Fruit fly (Drosophila melanogaster) whole organism, embryonic: Measurements from ENCODE around the gene CG4661.
A peak's percentile ranks its signal among the peaks of the same experiment; 100 is the strongest.

Experiments used
- Ada2b ChIP-seq: fragments of 200-800 bp; sonication (Bioruptor generic); IDR thresholded peaks from 2 replicates; pipeline ENCODE4 v1.3.6; 2022; ENCODE audit warnings: missing biosample characterization, missing genetic modification characterization
- Blimp-1 ChIP-seq: fragments of 200-800 bp; sonication (Bioruptor generic); optimal IDR thresholded peaks from 3 replicates; lab custom pipeline; 2018; ENCODE audit warnings: missing biosample characterization, missing genetic modification characterization, mild to moderate bottlenecking, moderate library complexity, missing genetic modification reagents
- Bteb2 ChIP-seq: fragments of 200-800 bp; sonication (Bioruptor generic); optimal IDR thresholded peaks from 2 replicates; lab custom pipeline; 2016; ENCODE audit warnings: missing biosample characterization, missing genetic modification characterization
- CG10209 ChIP-seq: fragments of 200-800 bp; sonication (Bioruptor generic); optimal IDR thresholded peaks from 3 replicates; lab custom pipeline; 2017; ENCODE audit warnings: missing biosample characterization, mild to moderate bottlenecking, missing genetic modification characterization, missing genetic modification reagents
- CG11504 ChIP-seq: fragments of 200-800 bp; sonication (Bioruptor generic); optimal IDR thresholded peaks from 3 replicates; lab custom pipeline; 2019; ENCODE audit warnings: missing biosample characterization, mild to moderate bottlenecking, missing genetic modification characterization, moderate library complexity
- CG11723 ChIP-seq: fragments of 200-800 bp; sonication (Bioruptor generic); optimal IDR thresholded peaks from 2 replicates; lab custom pipeline; 2017; ENCODE audit warnings: missing biosample characterization, mild to moderate bottlenecking, missing genetic modification characterization
- CG12219 ChIP-seq: fragments of 200-800 bp; sonication (Bioruptor generic); optimal IDR thresholded peaks from 3 replicates; lab custom pipeline; 2018; ENCODE audit warnings: missing biosample characterization, mild to moderate bottlenecking, missing genetic modification characterization
- CG12236 ChIP-seq: fragments of 200-800 bp; sonication (Bioruptor generic); optimal IDR thresholded peaks from 2 replicates; lab custom pipeline; 2016; ENCODE audit warnings: missing biosample characterization, missing genetic modification characterization
- CG15073 ChIP-seq: fragments of 200-800 bp; sonication (Bioruptor generic); optimal IDR thresholded peaks from 2 replicates; lab custom pipeline; 2016; ENCODE audit warnings: missing biosample characterization, missing genetic modification characterization
- CG15514 ChIP-seq: fragments of 200-800 bp; sonication (Bioruptor generic); optimal IDR thresholded peaks from 3 replicates; lab custom pipeline; 2017; ENCODE audit warnings: missing biosample characterization, missing genetic modification characterization, mild to moderate bottlenecking, moderate library complexity, missing genetic modification reagents
- CG1603 ChIP-seq: fragments of 200-800 bp; sonication (Bioruptor generic); optimal IDR thresholded peaks from 2 replicates; lab custom pipeline; 2019; ENCODE audit warnings: missing biosample characterization, mild to moderate bottlenecking, missing genetic modification characterization, moderate library complexity
- CG17568 ChIP-seq: fragments of 200-800 bp; sonication (Bioruptor generic); optimal IDR thresholded peaks from 2 replicates; lab custom pipeline; 2018; ENCODE audit warnings: missing biosample characterization, mild to moderate bottlenecking, missing genetic modification characterization, moderate library complexity
- CG17829 ChIP-seq: fragments of 200-800 bp; optimal IDR thresholded peaks from 2 replicates; lab custom pipeline; 2019; ENCODE audit warnings: missing biosample characterization, mild to moderate bottlenecking, missing genetic modification characterization, moderate library complexity
- CG2120 ChIP-seq: fragments of 200-800 bp; sonication (Bioruptor generic); optimal IDR thresholded peaks from 3 replicates; lab custom pipeline; 2016; ENCODE audit warnings: missing biosample characterization, missing genetic modification characterization
- CG32772 ChIP-seq: fragments of 200-800 bp; sonication (Bioruptor generic); IDR thresholded peaks from 2 replicates; pipeline ENCODE4 v1.3.6; 2022; ENCODE audit warnings: missing biosample characterization, missing genetic modification characterization
- CG3407 ChIP-seq: fragments of 200-800 bp; sonication (Bioruptor generic); optimal IDR thresholded peaks from 2 replicates; lab custom pipeline; 2018; ENCODE audit warnings: missing biosample characterization, mild to moderate bottlenecking, missing genetic modification characterization
- CG3726 ChIP-seq: fragments of 200-800 bp; sonication (Bioruptor generic); IDR thresholded peaks from 3 replicates; pipeline ENCODE4, ENCODE4 v1.3.6; 2022; ENCODE audit warnings: missing biosample characterization, missing genetic modification characterization
- CG4820 ChIP-seq: fragments of 200-800 bp; sonication (Bioruptor generic); optimal IDR thresholded peaks from 3 replicates; lab custom pipeline; 2016; ENCODE audit warnings: missing biosample characterization, missing genetic modification characterization
- CG6854 ChIP-seq: fragments of 200-800 bp; sonication (Bioruptor generic); optimal IDR thresholded peaks from 3 replicates; lab custom pipeline; 2017; ENCODE audit warnings: missing biosample characterization, mild to moderate bottlenecking, missing genetic modification characterization
- CG7357 ChIP-seq: fragments of 200-800 bp; sonication (Bioruptor generic); IDR thresholded peaks from 3 replicates; pipeline ENCODE4 v1.3.6; 2022; ENCODE audit warnings: missing biosample characterization, missing genetic modification characterization
- CG7786 ChIP-seq: fragments of 200-800 bp; sonication (Bioruptor generic); optimal IDR thresholded peaks from 2 replicates; lab custom pipeline; 2016; ENCODE audit warnings: missing biosample characterization, missing genetic modification characterization
- CG8359 ChIP-seq: fragments of 200-800 bp; sonication (Bioruptor generic); optimal IDR thresholded peaks from 2 replicates; lab custom pipeline; 2017; ENCODE audit warnings: missing biosample characterization, mild to moderate bottlenecking, missing genetic modification characterization, borderline replicate concordance
- Ets65A ChIP-seq: fragments of 200-800 bp; sonication (Bioruptor generic); peaks from one replicate; lab custom pipeline; 2016; ENCODE audit warnings: missing biosample characterization, missing genetic modification characterization
- GATAe ChIP-seq: fragments of 200-800 bp; sonication (Bioruptor generic); conservative IDR thresholded peaks from 2 replicates; pipeline ENCODE4 v1.3.6; 2022; ENCODE audit warnings: missing biosample characterization, missing genetic modification characterization
- Hr51 ChIP-seq, 2 experiments: fragments of 200-800 bp; sonication (Bioruptor generic); optimal IDR thresholded peaks; 2 replicates in 1 of 2; 3 replicates in 1 of 2; lab custom pipeline; 2016 to 2018; ENCODE audit warnings: missing biosample characterization in 2 of 2, missing genetic modification characterization in 2 of 2, mild to moderate bottlenecking in 1 of 2, moderate library complexity in 1 of 2
- Hsf ChIP-seq: fragments of 200-800 bp; sonication (Bioruptor generic); optimal IDR thresholded peaks from 3 replicates; lab custom pipeline; 2016; ENCODE audit warnings: missing biosample characterization, missing genetic modification characterization
- Mad ChIP-seq: fragments of 200-800 bp; sonication (Bioruptor generic); optimal IDR thresholded peaks from 2 replicates; lab custom pipeline; 2016; ENCODE audit warnings: missing biosample characterization, missing genetic modification characterization
- Med ChIP-seq: fragments of 200-800 bp; sonication (Bioruptor generic); peaks from one replicate; lab custom pipeline; 2016; ENCODE audit warnings: missing biosample characterization, missing genetic modification characterization, mild to moderate bottlenecking, inconsistent platforms, moderate library complexity
- Nf-YC ChIP-seq: fragments of 200-800 bp; optimal IDR thresholded peaks from 3 replicates; lab custom pipeline; 2019; ENCODE audit warnings: missing biosample characterization, mild to moderate bottlenecking, missing genetic modification characterization, moderate library complexity
- Rfx ChIP-seq: fragments of 200-800 bp; sonication (Bioruptor generic); IDR thresholded peaks from 2 replicates; pipeline ENCODE4 v1.3.6; 2022; ENCODE audit warnings: missing biosample characterization, missing genetic modification characterization
- Six4 ChIP-seq: fragments of 200-800 bp; sonication (Bioruptor generic); optimal IDR thresholded peaks from 2 replicates; lab custom pipeline; 2016; ENCODE audit warnings: missing biosample characterization, missing genetic modification characterization
- Sry-δ ChIP-seq: fragments of 200-800 bp; sonication (Bioruptor generic); optimal IDR thresholded peaks from 2 replicates; lab custom pipeline; 2016; ENCODE audit warnings: missing biosample characterization, missing genetic modification characterization
- Stat92E ChIP-seq, 3 experiments: fragments of >200 bp in 2 of 3; fragments of 200-800 bp in 1 of 3; sonication (Bioruptor generic) in 1 of 3; optimal IDR thresholded peaks; 2 replicates each; lab custom pipeline; 2017 to 2019; ENCODE audit warnings: missing biosample characterization in 3 of 3, missing genetic modification characterization in 3 of 3, mild to moderate bottlenecking in 1 of 3, moderate library complexity in 1 of 3
- TFAM ChIP-seq: fragments of 200-800 bp; sonication (Bioruptor generic); optimal IDR thresholded peaks from 2 replicates; lab custom pipeline; 2017; ENCODE audit warnings: missing biosample characterization, missing genetic modification characterization, inconsistent platforms
- Xbp1 ChIP-seq: fragments of 200-800 bp; sonication (Bioruptor generic); optimal IDR thresholded peaks from 3 replicates; lab custom pipeline; 2016; ENCODE audit warnings: missing biosample characterization, mild to moderate bottlenecking, missing genetic modification characterization
- Xrp1 ChIP-seq: fragments of 200-800 bp; sonication (Bioruptor generic); IDR thresholded peaks from 2 replicates; pipeline ENCODE4 v1.3.6; 2022; ENCODE audit warnings: missing biosample characterization, missing genetic modification characterization
- chm ChIP-seq: fragments of 200-800 bp; sonication (Bioruptor generic); IDR thresholded peaks from 2 replicates; pipeline ENCODE4 v1.3.6; 2022; ENCODE audit warnings: missing biosample characterization, missing genetic modification characterization
- eve ChIP-seq, 2 experiments: fragments of >200 bp; optimal IDR thresholded peaks; 2 replicates each; lab custom pipeline; 2017; ENCODE audit warnings: missing biosample characterization in 2 of 2, missing genetic modification characterization in 2 of 2
- ham ChIP-seq: fragments of 200-800 bp; sonication (Bioruptor generic); IDR thresholded peaks from 2 replicates; pipeline ENCODE4 v1.3.6; 2022; ENCODE audit warnings: missing biosample characterization, missing genetic modification characterization
- inv ChIP-seq: fragments of 200-800 bp; sonication (Bioruptor generic); IDR thresholded peaks from 2 replicates; pipeline ENCODE4 v1.3.6; 2022; ENCODE audit warnings: missing biosample characterization, missing genetic modification characterization; ENCODE audit not compliant: partially characterized antibody
- kni ChIP-seq: fragments of 200-800 bp; sonication (Bioruptor generic); optimal IDR thresholded peaks from 3 replicates; lab custom pipeline; 2017; ENCODE audit warnings: mild to moderate bottlenecking, missing biosample characterization, missing genetic modification reagents, missing genetic modification characterization
- lmd ChIP-seq: fragments of 200-800 bp; sonication (Bioruptor generic); IDR thresholded peaks from 2 replicates; pipeline ENCODE4 v1.3.6; 2022; ENCODE audit warnings: missing biosample characterization, missing genetic modification characterization
- mam ChIP-seq: fragments of 200-800 bp; sonication (Bioruptor generic); optimal IDR thresholded peaks from 3 replicates; lab custom pipeline; 2016; ENCODE audit warnings: missing biosample characterization, missing genetic modification characterization
- org-1 ChIP-seq: fragments of 200-800 bp; sonication (Bioruptor generic); optimal IDR thresholded peaks from 2 replicates; lab custom pipeline; 2017; ENCODE audit warnings: missing biosample characterization, missing genetic modification characterization
- phol ChIP-seq: fragments of 200-800 bp; sonication (Bioruptor generic); optimal IDR thresholded peaks from 3 replicates; lab custom pipeline; 2018; ENCODE audit warnings: missing biosample characterization, mild to moderate bottlenecking, missing genetic modification characterization, moderate library complexity
- ranshi ChIP-seq: fragments of 200-800 bp; sonication (Bioruptor generic); IDR thresholded peaks from 2 replicates; pipeline ENCODE4 v1.3.6; 2022; ENCODE audit warnings: missing biosample characterization, missing genetic modification characterization
- sisA ChIP-seq: fragments of 200-800 bp; sonication (Bioruptor generic); IDR thresholded peaks from 2 replicates; pipeline ENCODE4 v1.3.6; 2022; ENCODE audit warnings: missing biosample characterization, missing genetic modification characterization
- slbo ChIP-seq: fragments of 200-800 bp; sonication (Bioruptor generic); IDR thresholded peaks from 2 replicates; pipeline ENCODE4 v1.3.6; 2022; ENCODE audit warnings: missing biosample characterization, missing genetic modification characterization
- slou ChIP-seq: fragments of 200-800 bp; sonication (Bioruptor generic); optimal IDR thresholded peaks from 3 replicates; lab custom pipeline; 2016; ENCODE audit warnings: missing biosample characterization, missing genetic modification characterization
- slp2 ChIP-seq: fragments of 200-800 bp; sonication (Bioruptor generic); optimal IDR thresholded peaks from 2 replicates; lab custom pipeline; 2016; ENCODE audit warnings: missing biosample characterization, missing genetic modification characterization
- toy ChIP-seq: fragments of 200-800 bp; sonication (Bioruptor generic); IDR thresholded peaks from 2 replicates; pipeline ENCODE4 v1.3.6; 2022; ENCODE audit warnings: missing biosample characterization, missing genetic modification characterization
- tx ChIP-seq: fragments of 200-800 bp; sonication (Bioruptor generic); optimal IDR thresholded peaks from 2 replicates; lab custom pipeline; 2016; ENCODE audit warnings: missing biosample characterization, missing genetic modification characterization

The CG4661 gene

dm6 chrX:12887549-12887948 lies 30.0 kb upstream of the CG4661 start (continued):
- peak; percentile 20 for TF ChIP-seq Blimp-1
- no peak for TF ChIP-seq Hsf (GFP tag; lab: Kevin White, UChicago)
- no peak for TF ChIP-seq CG12236 (GFP tag; lab: Kevin White, UChicago)
- TF ChIP-seq mam = no peak
- TF ChIP-seq lmd (GFP tag; lab: Robert Waterston, UW) = no peak
- TF ChIP-seq Mad (GFP tag; lab: Kevin White, UChicago) = no peak
- TF ChIP-seq CG3407 (GFP tag; lab: Kevin White, UChicago) = no peak
- no peak for TF ChIP-seq CG11723 (GFP tag; lab: Kevin White, UChicago)
- no peak for TF ChIP-seq toy (GFP tag; lab: Robert Waterston, UW)
- TF ChIP-seq CG10209 (GFP tag; lab: Kevin White, UChicago) = no peak
- no peak for TF ChIP-seq CG17829 (tag; lab: Kevin White, UChicago)
- no peak for TF ChIP-seq CG2120
- no peak for TF ChIP-seq CG4820
- no peak for TF ChIP-seq inv
- peak; percentile 20; the same call in 1 of the 2 replicates for TF ChIP-seq Xrp1 (GFP tag; lab: Robert Waterston, UW)
- no peak for TF ChIP-seq CG6854 (GFP tag; lab: Kevin White, UChicago)
- TF ChIP-seq CG32772 = peak; percentile 36; the same call in 1 of the 2 replicates
- TF ChIP-seq Xbp1 = no peak
- no peak for TF ChIP-seq CG7786 (GFP tag; lab: Kevin White, UChicago)
- TF ChIP-seq Hr51 (GFP tag; optimal IDR thresholded peaks at IDR 0.05; lab: Kevin White, UChicago) = no peak
- no peak for TF ChIP-seq CG17568 (GFP tag; lab: Kevin White, UChicago)
- TF ChIP-seq slou (GFP tag; lab: Kevin White, UChicago) = no peak
- peak; percentile 49 for TF ChIP-seq sisA
- TF ChIP-seq slp2 (GFP tag; lab: Kevin White, UChicago) = no peak
- TF ChIP-seq Sry-δ (GFP tag; lab: Kevin White, UChicago) = no peak
- peak; percentile 40; the same call in 1 of the 2 replicates for TF ChIP-seq Rfx (GFP tag; lab: Robert Waterston, UW)
- TF ChIP-seq Ets65A (GFP tag; lab: Kevin White, UChicago) = peak; percentile 75
- TF ChIP-seq org-1 (GFP tag; lab: Kevin White, UChicago) = no peak
- TF ChIP-seq CG12219 (GFP tag; lab: Kevin White, UChicago) = no peak
- no peak for TF ChIP-seq TFAM (GFP tag; lab: Kevin White, UChicago)
- no peak for TF ChIP-seq chm (GFP tag; lab: Robert Waterston, UW)
- peak; percentile 48 for TF ChIP-seq Med (GFP tag; lab: Kevin White, UChicago)
- no peak for TF ChIP-seq kni (GFP tag; lab: Kevin White, UChicago)
- TF ChIP-seq phol = peak; percentile 28
- no peak for TF ChIP-seq Stat92E (GFP tag; optimal IDR thresholded peaks at IDR 0.05; lab: Kevin White, UChicago)
- no peak for TF ChIP-seq Bteb2 (GFP tag; lab: Kevin White, UChicago)
- no peak for TF ChIP-seq CG7357
- no peak for TF ChIP-seq CG15514 (GFP tag; lab: Kevin White, UChicago)
- peak; percentile 15; the same call in 1 of the 2 replicates for TF ChIP-seq slbo (GFP tag; lab: Robert Waterston, UW)
- no peak for TF ChIP-seq CG15073 (GFP tag; lab: Kevin White, UChicago)
- no peak for TF ChIP-seq tx (GFP tag; lab: Kevin White, UChicago)
- TF ChIP-seq CG8359 = no peak
- no peak for TF ChIP-seq GATAe (GFP tag; lab: Robert Waterston, UW)
- no peak for TF ChIP-seq ham (GFP tag; lab: Robert Waterston, UW)
- no peak for TF ChIP-seq Six4 (GFP tag; lab: Kevin White, UChicago)
- peak; percentile 19 for TF ChIP-seq CG11504 (tag; lab: Kevin White, UChicago)
- 0 out of 2 replicates have a peak, but pooled peaks have one; percentile 36 for TF ChIP-seq Ada2b (GFP tag; lab: Robert Waterston, UW)
- no peak for TF ChIP-seq eve (GFP tag; optimal IDR thresholded peaks at IDR 0.05; lab: Kevin White, UChicago)
- TF ChIP-seq CG3726 (GFP tag; lab: Robert Waterston, UW) = no peak
- no peak for TF ChIP-seq ranshi (GFP tag; lab: Robert Waterston, UW)
- no peak for TF ChIP-seq Nf-YC
- peak; percentile 0 for TF ChIP-seq CG1603
